Worm (Caenorhabditis elegans) whole organism, late embryonic: ENCODE results near the gene ttr-35.

ENCODE experiments used
- dmd-4 ChIP-seq: sonication (generic microtip); optimal IDR thresholded peaks from 2 replicates; lab custom pipeline; 2016; ENCODE audit warnings: borderline replicate concordance, missing genetic modification characterization, missing compliant biosample characterization
- elt-4 ChIP-seq: sonication (generic microtip); optimal IDR thresholded peaks from 2 replicates; lab custom pipeline; 2016; ENCODE audit warnings: missing genetic modification characterization, missing compliant biosample characterization
- fax-1 ChIP-seq: sonication (generic microtip); optimal IDR thresholded peaks from 2 replicates; lab custom pipeline; 2016; ENCODE audit warnings: missing genotype, missing genetic modification characterization, missing compliant biosample characterization
- hlh-30 ChIP-seq: sonication (generic microtip); optimal IDR thresholded peaks from 2 replicates; lab custom pipeline; 2017; ENCODE audit warnings: antibody characterized with exemption, missing genetic modification characterization, missing compliant biosample characterization; ENCODE audit not compliant: insufficient read depth
- pha-4 ChIP-seq: fragments of 150-350 bp; optimal IDR thresholded peaks from 2 replicates; lab custom pipeline; 2018; ENCODE audit warnings: missing biosample characterization, missing genetic modification reagents, missing genetic modification characterization

DNA sequence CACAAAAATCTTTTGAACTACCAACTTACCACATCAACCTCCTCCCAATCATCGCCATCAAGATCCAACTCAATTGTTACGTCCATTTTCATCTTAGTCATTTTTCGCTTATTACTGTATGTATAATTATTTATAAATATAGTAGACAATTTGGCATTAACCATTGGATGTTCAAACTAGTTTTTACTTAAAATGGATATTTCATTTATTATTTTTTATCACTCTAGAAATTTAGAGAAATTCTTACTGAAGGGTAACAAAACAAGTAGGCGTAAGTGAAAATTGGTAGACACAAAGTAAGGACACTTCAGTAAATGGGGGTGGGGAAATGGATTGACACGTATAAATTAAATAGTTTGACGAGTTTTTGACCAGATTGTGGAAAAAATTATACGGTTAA lies 12.3 kb upstream of the ttr-35 start, which contains the start of gene actl-1:
- TF ChIP-seq elt-4 (tag; lab: Kevin White, UChicago) (no peak), pha-4 (no peak), dmd-4 (no peak), fax-1 (tag; lab: Kevin White, UChicago) (no peak), hlh-30 (no peak)
